Worm (Caenorhabditis elegans) whole organism, L1 larva: ENCODE results near the gene Y53F4B.23.

Experiments used
- egl-27 ChIP-seq, 2 experiments: fragments of 150-350 bp in 1 of 2; sonication (generic microtip); optimal IDR thresholded peaks; 3 replicates each; lab custom pipeline; 2017 to 2018; ENCODE audit warnings: missing biosample characterization in 2 of 2, missing genetic modification characterization in 2 of 2, missing genetic modification reagents in 2 of 2
- elt-3 ChIP-seq, 6 experiments: fragments of 150-350 bp in 1 of 6; sonication (generic microtip); optimal IDR thresholded peaks; 2 replicates each; lab custom pipeline; 2017 to 2018; ENCODE audit warnings: missing biosample characterization in 6 of 6, missing genetic modification characterization in 6 of 6, inconsistent platforms in 1 of 6
- lsy-2 ChIP-seq, 2 experiments: fragments of 150-350 bp; optimal IDR thresholded peaks; 2 replicates each; lab custom pipeline; 2014; ENCODE audit warnings: missing biosample characterization in 2 of 2, missing genetic modification characterization in 2 of 2
- nhr-12 ChIP-seq: sonication (generic microtip); optimal IDR thresholded peaks from 2 replicates; lab custom pipeline; 2017; ENCODE audit warnings: missing biosample characterization, missing genetic modification characterization
- nhr-90 ChIP-seq: sonication (generic microtip); optimal IDR thresholded peaks from 2 replicates; lab custom pipeline; 2016; ENCODE audit warnings: mild to moderate bottlenecking, missing genetic modification characterization, missing compliant biosample characterization; ENCODE audit not compliant: poor library complexity
- pqm-1 ChIP-seq: sonication (generic microtip); optimal IDR thresholded peaks from 3 replicates; lab custom pipeline; 2017; ENCODE audit warnings: missing biosample characterization, missing genetic modification characterization
- sptf-1 ChIP-seq: fragments of 150-350 bp; optimal IDR thresholded peaks from 2 replicates; lab custom pipeline; 2014; ENCODE audit warnings: missing biosample characterization, missing genetic modification characterization
- zag-1 ChIP-seq: fragments of 150-350 bp; optimal IDR thresholded peaks from 2 replicates; lab custom pipeline; 2014; ENCODE audit warnings: missing biosample characterization, missing genetic modification characterization

DNA sequence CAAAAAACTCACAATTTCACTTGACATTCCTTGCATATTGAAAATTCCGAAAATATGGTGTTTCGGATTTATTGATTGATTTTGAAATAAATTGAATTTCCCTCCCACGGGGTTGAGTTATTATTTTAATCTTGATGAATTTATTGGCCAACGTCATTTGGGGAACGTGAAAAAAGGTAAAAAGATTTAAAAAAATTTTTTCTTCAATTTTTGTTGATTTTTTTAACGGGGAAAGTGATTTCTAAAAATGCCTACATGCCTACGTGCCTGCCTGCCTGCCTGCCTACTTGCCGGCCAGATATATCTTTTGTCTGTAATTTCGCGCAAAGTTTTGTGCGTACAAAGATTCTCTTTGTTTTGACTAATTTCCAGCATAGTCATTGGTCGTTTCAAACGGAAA, 10.0 kb downstream of the Y53F4B.23 start, which contains the start of gene Y53F4B.24:
- TF ChIP-seq pqm-1 (tag; lab: Kevin White, UChicago) = no peak
- no peak for TF ChIP-seq nhr-12
- no peak for TF ChIP-seq lsy-2 (tag; optimal IDR thresholded peaks at IDR 0.05; lab: Kevin White, UChicago)
- TF ChIP-seq zag-1 (tag; lab: Kevin White, UChicago) = no peak
- TF ChIP-seq sptf-1 (tag; lab: Kevin White, UChicago) = no peak
- TF ChIP-seq elt-3 (tag; optimal IDR thresholded peaks at IDR 0.05; lab: Kevin White, UChicago) = no peak
- TF ChIP-seq egl-27 (tag; optimal IDR thresholded peaks at IDR 0.05; lab: Kevin White, UChicago) = no peak
- TF ChIP-seq nhr-90 = no peak
